Fruit fly (Drosophila melanogaster): Measurements from ENCODE around the gene CaMKI.
A peak's percentile ranks its signal among the peaks of the same experiment; 100 is the strongest.

DNA sequence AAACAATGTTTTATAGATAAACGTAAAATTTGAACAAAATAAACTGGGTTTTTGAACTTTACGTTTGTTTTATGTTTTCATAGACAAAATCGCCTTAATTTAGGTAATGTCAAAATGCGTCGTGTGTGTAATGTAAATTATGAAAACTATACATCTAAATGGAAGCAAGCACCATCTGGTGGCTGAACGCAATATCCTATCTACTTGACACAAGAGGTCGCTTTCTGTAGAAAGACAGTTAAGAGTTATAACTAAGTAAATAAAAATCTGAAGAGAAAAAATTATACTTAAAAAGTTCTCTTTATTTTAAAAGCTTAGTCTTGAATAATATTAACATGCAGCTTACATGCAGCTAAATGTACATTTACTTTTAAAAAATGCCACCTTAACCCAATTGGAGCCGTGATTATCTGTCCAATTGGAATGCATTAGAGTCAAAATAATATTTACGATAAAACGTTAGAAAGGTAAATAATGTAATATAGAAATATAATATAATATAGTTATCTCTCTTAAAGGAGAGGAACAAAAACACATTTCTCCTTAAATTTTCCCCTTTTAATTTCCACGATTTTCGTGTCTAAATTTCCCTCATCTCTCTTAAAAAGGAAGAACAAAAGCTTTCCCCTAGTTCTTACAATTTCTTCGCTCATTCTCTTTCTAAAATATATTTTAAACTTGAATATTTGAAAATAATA, 20.5 kb upstream of the CaMKI start:
- TF ChIP-seq psq (optimal IDR thresholded peaks at IDR 0.05) (no peak), h (optimal IDR thresholded peaks at IDR 0.05) (peak; percentile 95)

Data from Kc167 (cell line).